Fruit fly (Drosophila melanogaster) whole organism, prepupa: ENCODE results near the gene CG5079.

ENCODE experiments used
- Blimp-1 ChIP-seq: fragments of 200-800 bp; sonication (Bioruptor generic); optimal IDR thresholded peaks from 3 replicates; lab custom pipeline; 2017; ENCODE audit warnings: missing biosample characterization, missing genetic modification characterization, mild to moderate bottlenecking, moderate library complexity, missing genetic modification reagents
- CG10669 ChIP-seq: fragments of 200-800 bp; sonication (Bioruptor generic); optimal IDR thresholded peaks from 3 replicates; lab custom pipeline; 2018; ENCODE audit warnings: missing biosample characterization, mild to moderate bottlenecking, missing genetic modification characterization, moderate library complexity
- CG11294 ChIP-seq: fragments of 200-800 bp; sonication (Bioruptor generic); IDR thresholded peaks from 2 replicates; pipeline ENCODE4 v1.3.6; 2022; ENCODE audit warnings: missing biosample characterization, missing genetic modification characterization
- CG11762 ChIP-seq: fragments of 200-800 bp; sonication (Bioruptor generic); optimal IDR thresholded peaks from 3 replicates; lab custom pipeline; 2016; ENCODE audit warnings: missing biosample characterization, missing genetic modification characterization; ENCODE audit not compliant: insufficient read depth
- CG15336 ChIP-seq: fragments of 200-800 bp; sonication (Bioruptor generic); IDR thresholded peaks from 2 replicates; pipeline ENCODE4 v1.3.6; 2022; ENCODE audit warnings: missing biosample characterization, missing genetic modification characterization
- CG1621 ChIP-seq: fragments of 200-800 bp; sonication (Bioruptor generic); optimal IDR thresholded peaks from 3 replicates; lab custom pipeline; 2018; ENCODE audit warnings: missing biosample characterization, mild to moderate bottlenecking, missing genetic modification characterization
- CG16779 ChIP-seq: fragments of 200-800 bp; sonication (Bioruptor generic); optimal IDR thresholded peaks from 3 replicates; lab custom pipeline; 2017; ENCODE audit warnings: missing biosample characterization, mild to moderate bottlenecking, missing genetic modification characterization
- CG3032 ChIP-seq: fragments of 200-800 bp; optimal IDR thresholded peaks from 2 replicates; lab custom pipeline; 2019; ENCODE audit warnings: missing biosample characterization, mild to moderate bottlenecking, missing genetic modification characterization, moderate library complexity
- CG32006 ChIP-seq: fragments of 200-800 bp; sonication (Bioruptor generic); optimal IDR thresholded peaks from 3 replicates; lab custom pipeline; 2017; ENCODE audit warnings: missing biosample characterization, mild to moderate bottlenecking, missing genetic modification characterization
- CG3919 ChIP-seq: fragments of 200-800 bp; sonication (Bioruptor generic); optimal IDR thresholded peaks from 3 replicates; lab custom pipeline; 2016; ENCODE audit warnings: missing biosample characterization, missing genetic modification characterization
- CG4318 ChIP-seq: fragments of 200-800 bp; sonication (Bioruptor generic); optimal IDR thresholded peaks from 3 replicates; lab custom pipeline; 2017; ENCODE audit warnings: missing biosample characterization, mild to moderate bottlenecking, missing genetic modification characterization
- CG6163 ChIP-seq: fragments of 200-800 bp; sonication (Bioruptor generic); IDR thresholded peaks from 3 replicates; pipeline ENCODE4 v1.3.6; 2022; ENCODE audit warnings: missing biosample characterization, missing genetic modification characterization
- CG6276 ChIP-seq: fragments of 200-800 bp; sonication (Bioruptor generic); optimal IDR thresholded peaks from 2 replicates; lab custom pipeline; 2017; ENCODE audit warnings: missing biosample characterization, mild to moderate bottlenecking, missing genetic modification characterization
- CG6792 ChIP-seq: fragments of 200-800 bp; sonication (Bioruptor generic); optimal IDR thresholded peaks from 3 replicates; lab custom pipeline; 2016; ENCODE audit warnings: missing biosample characterization, missing genetic modification characterization
- CG6808 ChIP-seq: fragments of 200-800 bp; sonication (Bioruptor generic); optimal IDR thresholded peaks from 3 replicates; lab custom pipeline; 2017; ENCODE audit warnings: missing biosample characterization, missing genetic modification characterization, mild to moderate bottlenecking, moderate library complexity, missing genetic modification reagents
- CG6854 ChIP-seq: fragments of 200-800 bp; sonication (Bioruptor generic); optimal IDR thresholded peaks from 2 replicates; lab custom pipeline; 2017; ENCODE audit warnings: missing biosample characterization, mild to moderate bottlenecking, missing genetic modification characterization
- CG8119 ChIP-seq: fragments of 200-800 bp; sonication (Bioruptor generic); IDR thresholded peaks from 3 replicates; pipeline ENCODE4 v1.3.6; 2022; ENCODE audit warnings: missing biosample characterization, missing genetic modification characterization
- CG8319 ChIP-seq: fragments of 200-800 bp; sonication (Bioruptor generic); optimal IDR thresholded peaks from 3 replicates; lab custom pipeline; 2016; ENCODE audit warnings: missing biosample characterization, missing genetic modification characterization
- CG8632 ChIP-seq: fragments of 200-800 bp; sonication (Bioruptor generic); optimal IDR thresholded peaks from 3 replicates; lab custom pipeline; 2016; ENCODE audit warnings: missing biosample characterization, missing genetic modification characterization
- CG9139 ChIP-seq: fragments of 200-800 bp; sonication (Bioruptor generic); optimal IDR thresholded peaks from 3 replicates; lab custom pipeline; 2017; ENCODE audit warnings: missing biosample characterization, mild to moderate bottlenecking, missing genetic modification characterization
- Eip75B ChIP-seq: fragments of 200-800 bp; sonication (Bioruptor generic); optimal IDR thresholded peaks from 3 replicates; lab custom pipeline; 2016; ENCODE audit warnings: missing biosample characterization, missing genetic modification characterization
- Eip78C ChIP-seq: fragments of 200-800 bp; sonication (Bioruptor generic); peaks from one replicate; lab custom pipeline; 2016; ENCODE audit warnings: missing biosample characterization, missing genetic modification characterization
- Eip93F ChIP-seq: fragments of 200-800 bp; sonication (Bioruptor generic); optimal IDR thresholded peaks from 2 replicates; lab custom pipeline; 2016; ENCODE audit warnings: missing biosample characterization, mild to moderate bottlenecking, missing genetic modification characterization
- Ets21C ChIP-seq: fragments of 200-800 bp; sonication (Bioruptor generic); optimal IDR thresholded peaks from 3 replicates; lab custom pipeline; 2016; ENCODE audit warnings: missing biosample characterization, missing genetic modification characterization
- Ets96B ChIP-seq: fragments of 200-800 bp; optimal IDR thresholded peaks from 2 replicates; lab custom pipeline; 2019; ENCODE audit warnings: missing biosample characterization, mild to moderate bottlenecking, missing genetic modification characterization, moderate library complexity
- Gug ChIP-seq: fragments of 200-800 bp; sonication (Bioruptor generic); IDR thresholded peaks from 2 replicates; pipeline ENCODE4 v1.3.6; 2022; ENCODE audit warnings: missing biosample characterization, missing genetic modification characterization
- Hr38 ChIP-seq: sonication (Bioruptor generic); optimal IDR thresholded peaks from 2 replicates; lab custom pipeline; 2016; ENCODE audit warnings: missing biosample characterization, missing genetic modification characterization
- Hr39 ChIP-seq: fragments of 200-800 bp; sonication (Bioruptor generic); optimal IDR thresholded peaks from 2 replicates; lab custom pipeline; 2016; ENCODE audit warnings: missing biosample characterization, missing genetic modification characterization
- Hr4 ChIP-seq: fragments of 200-800 bp; sonication (Bioruptor generic); optimal IDR thresholded peaks from 3 replicates; lab custom pipeline; 2016; ENCODE audit warnings: missing biosample characterization, missing genetic modification characterization
- Met ChIP-seq: fragments of 200-800 bp; sonication (Bioruptor generic); optimal IDR thresholded peaks from 3 replicates; lab custom pipeline; 2016; ENCODE audit warnings: missing biosample characterization, missing genetic modification characterization
- Smox ChIP-seq: fragments of 200-800 bp; sonication (Bioruptor generic); optimal IDR thresholded peaks from 3 replicates; lab custom pipeline; 2016; ENCODE audit warnings: missing biosample characterization, missing genetic modification characterization
- Sox102F ChIP-seq: fragments of 200-800 bp; sonication (Bioruptor generic); optimal IDR thresholded peaks from 2 replicates; lab custom pipeline; 2016; ENCODE audit warnings: missing biosample characterization, mild to moderate bottlenecking, missing genetic modification characterization
- achi ChIP-seq: fragments of 200-800 bp; sonication (Bioruptor generic); optimal IDR thresholded peaks from 3 replicates; lab custom pipeline; 2016; ENCODE audit warnings: missing biosample characterization, missing genetic modification characterization
- acj6 ChIP-seq: fragments of 200-800 bp; sonication (Bioruptor generic); optimal IDR thresholded peaks from 3 replicates; lab custom pipeline; 2016; ENCODE audit warnings: missing biosample characterization, missing genetic modification characterization
- dac ChIP-seq: fragments of 200-800 bp; sonication (Bioruptor generic); optimal IDR thresholded peaks from 2 replicates; lab custom pipeline; 2017; ENCODE audit warnings: missing biosample characterization, mild to moderate bottlenecking, missing genetic modification characterization
- dsx ChIP-seq: fragments of 200-800 bp; optimal IDR thresholded peaks from 3 replicates; lab custom pipeline; 2019; ENCODE audit warnings: missing biosample characterization, mild to moderate bottlenecking, missing genetic modification characterization, moderate library complexity; ENCODE audit not compliant: poor library complexity, severe bottlenecking
- eg ChIP-seq: fragments of 200-800 bp; sonication (Bioruptor generic); IDR thresholded peaks from 3 replicates; pipeline ENCODE4 v1.3.6; 2022; ENCODE audit warnings: missing biosample characterization, missing genetic modification characterization
- fd59A ChIP-seq: fragments of 200-800 bp; sonication (Bioruptor generic); optimal IDR thresholded peaks from 2 replicates; lab custom pipeline; 2017; ENCODE audit warnings: missing biosample characterization, mild to moderate bottlenecking, missing genetic modification characterization, missing genetic modification reagents
- fd85E ChIP-seq: fragments of 200-800 bp; sonication (Bioruptor generic); optimal IDR thresholded peaks from 3 replicates; lab custom pipeline; 2016; ENCODE audit warnings: missing biosample characterization, missing genetic modification characterization
- net ChIP-seq: fragments of 200-800 bp; sonication (Bioruptor generic); optimal IDR thresholded peaks from 3 replicates; lab custom pipeline; 2016; ENCODE audit warnings: missing biosample characterization, missing genetic modification characterization
- pdm3 ChIP-seq: fragments of 200-800 bp; sonication (Bioruptor generic); optimal IDR thresholded peaks from 3 replicates; lab custom pipeline; 2016; ENCODE audit warnings: missing biosample characterization, missing genetic modification characterization
- salr ChIP-seq, 2 experiments: fragments of 200-800 bp; sonication (Bioruptor generic); optimal IDR thresholded peaks; 3 replicates each; lab custom pipeline; 2016 to 2018; ENCODE audit warnings: missing biosample characterization in 2 of 2, missing genetic modification characterization in 2 of 2, mild to moderate bottlenecking in 1 of 2
- spab ChIP-seq: fragments of 200-800 bp; sonication (Bioruptor generic); optimal IDR thresholded peaks from 2 replicates; lab custom pipeline; 2017; ENCODE audit warnings: missing biosample characterization, mild to moderate bottlenecking, missing genetic modification characterization, missing genetic modification reagents
- topi ChIP-seq: fragments of 200-800 bp; sonication (Bioruptor generic); optimal IDR thresholded peaks from 3 replicates; lab custom pipeline; 2016; ENCODE audit warnings: missing biosample characterization, missing genetic modification characterization
- vri ChIP-seq: fragments of 200-800 bp; sonication (Bioruptor generic); optimal IDR thresholded peaks from 3 replicates; lab custom pipeline; 2016; ENCODE audit warnings: missing biosample characterization, mild to moderate bottlenecking, missing genetic modification characterization

The CG5079 gene

dm6 chr3R:25640463-25640862, 27.0 kb downstream of the CG5079 start (continued):
- peak; percentile 69 for TF ChIP-seq CG9139 (GFP tag; lab: Kevin White, UChicago)
- peak; percentile 98 for TF ChIP-seq Eip78C (GFP tag; lab: Kevin White, UChicago)
- peak; percentile 92 for TF ChIP-seq Sox102F (GFP tag; lab: Kevin White, UChicago)
- no peak for TF ChIP-seq Hr38 (GFP tag; lab: Kevin White, UChicago)
- peak; percentile 31; the same call in 1 of the 2 replicates for TF ChIP-seq CG15336 (GFP tag; lab: Robert Waterston, UW)
- peak; percentile 48 for TF ChIP-seq Hr4 (GFP tag; lab: Kevin White, UChicago)
- TF ChIP-seq achi (GFP tag; lab: Kevin White, UChicago) = peak; percentile 86
- peak; percentile 43 for TF ChIP-seq CG16779
- TF ChIP-seq Blimp-1 (GFP tag; lab: Kevin White, UChicago) = peak; percentile 81
- peak; percentile 92 for TF ChIP-seq Eip75B (GFP tag; lab: Kevin White, UChicago)
- TF ChIP-seq CG3032 (tag; lab: Kevin White, UChicago) = peak; percentile 86
- TF ChIP-seq Ets96B (tag; lab: Kevin White, UChicago) = peak; percentile 83
- TF ChIP-seq Hr39 (GFP tag; lab: Kevin White, UChicago) = peak; percentile 86
- TF ChIP-seq CG3919 (GFP tag; lab: Kevin White, UChicago) = peak; percentile 90
- TF ChIP-seq spab = peak; percentile 81
- TF ChIP-seq CG6808 = peak; percentile 89
- peak; percentile 79 for TF ChIP-seq net
- no peak for TF ChIP-seq CG6276 (GFP tag; lab: Kevin White, UChicago)
- peak; percentile 92 for TF ChIP-seq CG6792
- peak; percentile 78 for TF ChIP-seq CG1621 (tag; lab: Kevin White, UChicago)
- TF ChIP-seq fd85E (GFP tag; lab: Kevin White, UChicago) = peak; percentile 42

- TF ChIP-seq dac (GFP tag; lab: Kevin White, UChicago) = no peak
- no peak for TF ChIP-seq CG3032 (tag; lab: Kevin White, UChicago)
- TF ChIP-seq spab = peak; percentile 3
- peak; percentile 31 for TF ChIP-seq CG6808
- TF ChIP-seq fd59A (GFP tag; lab: Kevin White, UChicago) = no peak
- no peak for TF ChIP-seq CG16779
- TF ChIP-seq Eip93F (GFP tag; lab: Kevin White, UChicago) = no peak
- TF ChIP-seq CG4318 (GFP tag; lab: Kevin White, UChicago) = no peak
- TF ChIP-seq topi (GFP tag; lab: Kevin White, UChicago) = no peak
- TF ChIP-seq CG11294 = no peak
- peak; percentile 65 for TF ChIP-seq Eip78C (GFP tag; lab: Kevin White, UChicago)
- TF ChIP-seq Eip75B (GFP tag; lab: Kevin White, UChicago) = peak; percentile 14
- no peak for TF ChIP-seq pdm3 (GFP tag; lab: Kevin White, UChicago)
- TF ChIP-seq Smox = no peak
- TF ChIP-seq CG8119 (GFP tag; lab: Robert Waterston, UW) = no peak
- no peak for TF ChIP-seq dsx (GFP tag; lab: Kevin White, UChicago)
- no peak for TF ChIP-seq CG6854 (GFP tag; lab: Kevin White, UChicago)
- TF ChIP-seq eg = no peak
- TF ChIP-seq Ets21C (GFP tag; lab: Kevin White, UChicago) = no peak
- TF ChIP-seq Met (GFP tag; lab: Kevin White, UChicago) = no peak
- TF ChIP-seq CG9139 (GFP tag; lab: Kevin White, UChicago) = no peak
- no peak for TF ChIP-seq CG15336 (GFP tag; lab: Robert Waterston, UW)
- TF ChIP-seq Sox102F (GFP tag; lab: Kevin White, UChicago) = no peak
- TF ChIP-seq CG32006 (GFP tag; lab: Kevin White, UChicago) = no peak
- no peak for TF ChIP-seq salr (GFP tag; optimal IDR thresholded peaks at IDR 0.05; lab: Kevin White, UChicago)
- no peak for TF ChIP-seq Hr4 (GFP tag; lab: Kevin White, UChicago)
- peak; percentile 9 for TF ChIP-seq Ets96B (tag; lab: Kevin White, UChicago)
- no peak for TF ChIP-seq Hr39 (GFP tag; lab: Kevin White, UChicago)
- TF ChIP-seq fd85E (GFP tag; lab: Kevin White, UChicago) = no peak
- TF ChIP-seq CG10669 = peak; percentile 19
- no peak for TF ChIP-seq vri (GFP tag; lab: Kevin White, UChicago)
- 0 out of 3 replicates have a peak, but pooled peaks have one; percentile 26 for TF ChIP-seq CG6163 (GFP tag; lab: Robert Waterston, UW)
- TF ChIP-seq Blimp-1 (GFP tag; lab: Kevin White, UChicago) = no peak
- TF ChIP-seq achi (GFP tag; lab: Kevin White, UChicago) = peak; percentile 14
- TF ChIP-seq Gug (GFP tag; lab: Robert Waterston, UW) = no peak
- TF ChIP-seq acj6 (GFP tag; lab: Kevin White, UChicago) = no peak
- TF ChIP-seq CG8632 (GFP tag; lab: Kevin White, UChicago) = no peak
- TF ChIP-seq CG11762 = no peak
- no peak for TF ChIP-seq CG8319 (GFP tag; lab: Kevin White, UChicago)
Measured at dm6 chr3R:25644172-25644571, 30.7 kb downstream of the CG5079 start.
